Worm (Caenorhabditis elegans) whole organism, L4 larva: Measurements from ENCODE around the gene iglr-2.

Experiments
- F26F4.8 ChIP-seq: fragments of 200-800 bp; sonication (Bioruptor generic); conservative IDR thresholded peaks from 2 replicates; pipeline ENCODE4 v1.3.6; 2022; ENCODE audit warnings: missing genetic modification characterization, missing compliant biosample characterization
- dpl-1 ChIP-seq: fragments of 150-350 bp; optimal IDR thresholded peaks from 2 replicates; lab custom pipeline; 2014; ENCODE audit warnings: missing biosample characterization, missing genetic modification reagents, missing genetic modification characterization
- hlh-11 ChIP-seq: fragments of 200-800 bp; sonication (Bioruptor generic); optimal IDR thresholded peaks from 2 replicates; lab custom pipeline; 2018; ENCODE audit warnings: mild to moderate bottlenecking, missing genetic modification characterization, missing compliant biosample characterization
- lin-15B ChIP-seq: fragments of 150-350 bp; sonication (generic microtip); optimal IDR thresholded peaks from 3 replicates; lab custom pipeline; 2014; ENCODE audit warnings: missing biosample characterization, missing genetic modification characterization
- lin-29 ChIP-seq: fragments of 200-800 bp; sonication (Bioruptor generic); IDR thresholded peaks from 2 replicates; pipeline ENCODE4 v1.3.6; 2022; ENCODE audit warnings: missing genetic modification reagents, missing genetic modification characterization, missing compliant biosample characterization
- lir-3 ChIP-seq: sonication (generic microtip); optimal IDR thresholded peaks from 2 replicates; lab custom pipeline; 2016; ENCODE audit warnings: mild to moderate bottlenecking, missing genetic modification characterization, missing compliant biosample characterization
- nhr-10 ChIP-seq: fragments of 150-350 bp; optimal IDR thresholded peaks from 2 replicates; lab custom pipeline; 2014; ENCODE audit warnings: missing biosample characterization, missing genetic modification characterization
- sdz-12 ChIP-seq: fragments of 200-800 bp; sonication (Bioruptor generic); optimal IDR thresholded peaks from 2 replicates; lab custom pipeline; 2018; ENCODE audit warnings: mild to moderate bottlenecking, missing genetic modification characterization, missing compliant biosample characterization
- tra-1 ChIP-seq: fragments of 200-800 bp; sonication (Bioruptor generic); IDR thresholded peaks from 2 replicates; pipeline ENCODE4 v1.3.6; 2022; ENCODE audit warnings: missing genetic modification reagents, missing genetic modification characterization, missing compliant biosample characterization
- unc-62 ChIP-seq, 3 experiments: fragments of 150-350 bp in 1 of 3; sonication (generic microtip); optimal IDR thresholded peaks in 2 of 3; peaks in 1 of 3; 1 replicate in 1 of 3; 2 replicates in 2 of 3; lab custom pipeline; 2014 to 2017; ENCODE audit warnings: missing biosample characterization in 3 of 3, missing genetic modification characterization in 3 of 3, missing genetic modification reagents in 3 of 3, missing genotype in 1 of 3
- zfp-2 ChIP-seq: sonication (generic microtip); optimal IDR thresholded peaks from 2 replicates; lab custom pipeline; 2016; ENCODE audit warnings: mild to moderate bottlenecking, missing genetic modification characterization, missing compliant biosample characterization

- TF ChIP-seq F26F4.8, result no peak
- TF ChIP-seq zfp-2 (tag; lab: Kevin White, UChicago), result no peak
- no peak for TF ChIP-seq lin-15B
- no peak for TF ChIP-seq dpl-1 (GFP tag; lab: Kevin White, UChicago)
- no peak for TF ChIP-seq nhr-10
- TF ChIP-seq lin-29, result no peak
- TF ChIP-seq tra-1 (GFP tag; lab: Robert Waterston, UW), result no peak
- no peak for TF ChIP-seq hlh-11 (tag; lab: Kevin White, UChicago)
- TF ChIP-seq unc-62 (GFP tag; optimal IDR thresholded peaks at IDR 0.05 in 1 of 2; lab: Kevin White, UChicago), result no peak
- no peak for TF ChIP-seq unc-62 (tag; optimal IDR thresholded peaks at IDR 0.05; lab: Kevin White, UChicago)
- TF ChIP-seq sdz-12 (GFP tag; lab: Kevin White, UChicago), result no peak
- no peak for TF ChIP-seq lir-3 (tag; lab: Kevin White, UChicago)
Measured at ce11 chrIII:8305304-8305703, 25.8 kb downstream of the iglr-2 start.
